Worm (Caenorhabditis elegans) whole organism, midembryonic: Measurements from ENCODE around the gene Y54F10BM.6.

Source experiments
- cog-1 ChIP-seq: sonication (generic microtip); optimal IDR thresholded peaks from 2 replicates; lab custom pipeline; 2016; ENCODE audit warnings: missing genetic modification characterization, missing compliant biosample characterization
- flt-1 ChIP-seq: fragments of 200-800 bp; sonication (Bioruptor generic); IDR thresholded peaks from 2 replicates; pipeline ENCODE4 v1.3.6; 2022; ENCODE audit warnings: missing genetic modification characterization, missing compliant biosample characterization
- ref-1 ChIP-seq: fragments of 200-800 bp; sonication (Bioruptor generic); conservative IDR thresholded peaks from 2 replicates; pipeline ENCODE4 v1.3.6; 2022; ENCODE audit warnings: missing genetic modification reagents, missing genetic modification characterization, missing compliant biosample characterization
- ztf-23 ChIP-seq: fragments of 200-800 bp; sonication (Bioruptor generic); IDR thresholded peaks from 2 replicates; pipeline ENCODE4 v1.3.6; 2022; ENCODE audit warnings: missing genetic modification reagents, missing genetic modification characterization, missing compliant biosample characterization

ce11 chrIII:2272075-2272474 lies 9.0 kb downstream of the Y54F10BM.6 start, which contains the start of gene fbxa-48:
- TF ChIP-seq cog-1 (tag; lab: Kevin White, UChicago) (no peak), ref-1 (GFP tag; lab: Robert Waterston, UW) (no peak), flt-1 (GFP tag; lab: Robert Waterston, UW) (no peak), ztf-23 (GFP tag; lab: Robert Waterston, UW) (no peak)
